Fruit fly (Drosophila melanogaster): Measurements from ENCODE around the gene CG3108.
A peak's percentile ranks its signal among the peaks of the same experiment; 100 is the strongest.

CG3108 gene

DNA sequence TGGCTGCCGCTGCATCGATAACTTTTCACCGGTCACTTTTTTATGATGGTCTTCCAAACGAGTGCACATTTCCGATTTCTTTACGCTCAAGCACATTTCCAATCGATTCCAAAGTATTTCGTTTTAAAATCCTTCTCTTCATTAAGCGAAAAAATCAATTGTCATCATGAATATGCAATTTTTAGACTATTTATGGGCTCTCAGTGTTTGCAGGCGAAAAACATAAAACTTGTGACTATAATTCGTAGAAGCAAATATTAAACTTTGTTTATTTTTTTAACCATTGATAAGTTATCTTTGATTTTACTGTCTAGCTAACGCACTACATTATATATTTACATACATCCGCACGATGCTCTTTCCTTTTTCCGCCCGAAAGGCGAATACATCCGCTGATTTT lies 27.2 kb upstream of the CG3108 start, which contains the start of gene Prosbeta2R1:
Gene Prosbeta2R1, plus strand, starts transcription at position 301 of the 400 bp plus-strand sequence.
- TF ChIP-seq lov (optimal IDR thresholded peaks at IDR 0.05) (no peak), lov (GFP tag; IDR thresholded peaks at IDR 0.05) (no peak), zfh2 (GFP tag; optimal IDR thresholded peaks at IDR 0.05) (no peak)

DNA sequence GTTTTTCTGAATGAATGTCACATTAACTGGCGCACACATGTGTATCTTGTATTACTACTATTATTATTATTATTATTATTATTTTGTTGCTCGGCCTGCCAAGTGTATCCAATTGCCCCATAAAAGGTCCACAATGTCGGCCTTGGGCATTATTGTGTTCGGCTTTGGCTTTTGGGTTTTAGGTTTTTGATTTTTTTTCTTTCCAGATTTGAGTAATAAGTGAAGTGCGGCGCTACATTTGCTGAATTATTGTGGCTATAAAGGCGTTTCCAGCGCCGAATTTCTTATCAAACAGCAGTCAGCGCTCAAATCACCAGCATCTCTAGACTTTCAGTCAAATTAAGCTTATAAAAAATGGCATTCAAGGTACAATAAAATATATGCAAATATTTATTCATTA lies 23.0 kb upstream of the CG3108 start, which contains the start of gene Cpr5C:
Gene Cpr5C, plus strand, starts transcription at position 301 of the 400 bp plus-strand sequence.
- no peak for TF ChIP-seq Blimp-1 (GFP tag; optimal IDR thresholded peaks at IDR 0.05)
- TF ChIP-seq CG12219 (GFP tag; optimal IDR thresholded peaks at IDR 0.05) = no peak
- no peak for TF ChIP-seq GATAe (GFP tag; conservative IDR thresholded peaks at IDR 0.05)
- no peak for TF ChIP-seq gro (GFP tag; optimal IDR thresholded peaks at IDR 0.05)
- TF ChIP-seq Abd-B (GFP tag; optimal IDR thresholded peaks at IDR 0.05) = no peak
- TF ChIP-seq CG9932 (GFP tag; IDR thresholded peaks at IDR 0.05) = no peak
- TF ChIP-seq B-H1 (GFP tag; IDR thresholded peaks at IDR 0.05) = no peak
- TF ChIP-seq wek (GFP tag; optimal IDR thresholded peaks at IDR 0.05) = no peak
- TF ChIP-seq CG12391 (tag; optimal IDR thresholded peaks at IDR 0.05) = no peak
- no peak for TF ChIP-seq mam (GFP tag; optimal IDR thresholded peaks at IDR 0.05)
- no peak for TF ChIP-seq so (GFP tag; IDR thresholded peaks at IDR 0.05)
- TF ChIP-seq CG4820 (GFP tag; optimal IDR thresholded peaks at IDR 0.05) = no peak

DNA sequence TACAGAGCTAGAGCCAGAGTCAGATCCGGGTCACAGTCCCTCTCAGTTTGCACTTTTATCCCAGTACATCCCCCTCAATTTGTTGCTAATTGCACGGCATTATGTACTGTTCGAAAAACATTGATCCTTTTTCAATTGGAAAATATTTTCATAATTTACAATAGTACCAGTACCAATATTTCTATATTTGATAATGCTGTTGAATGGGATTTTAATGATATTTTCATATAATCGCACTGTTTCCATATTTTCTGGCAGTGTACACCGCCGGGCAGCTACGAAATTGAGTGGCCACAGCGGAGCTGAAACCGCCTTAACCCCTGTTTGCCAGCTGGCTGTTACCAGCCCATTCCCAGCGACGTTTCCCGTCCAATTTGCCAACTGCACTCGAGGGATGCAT lies 19.2 kb upstream of the CG3108 start:
- peak; percentile 5 for TF ChIP-seq CG2712 (tag; optimal IDR thresholded peaks at IDR 0.05)
- no peak for TF ChIP-seq CG13287 (GFP tag; IDR thresholded peaks at IDR 0.05; ENCODE audit: partially characterized antibody)
- TF ChIP-seq Mes4 (GFP tag; optimal IDR thresholded peaks at IDR 0.05) = no peak
- TF ChIP-seq Sox100B (GFP tag; optimal IDR thresholded peaks at IDR 0.05) = no peak
- TF ChIP-seq CG17912 (GFP tag; optimal IDR thresholded peaks at IDR 0.05) = no peak
- TF ChIP-seq sens (GFP tag) = peak; percentile 72
- TF ChIP-seq ssp (GFP tag; IDR thresholded peaks at IDR 0.05) = no peak
- no peak for TF ChIP-seq zen (tag; optimal IDR thresholded peaks at IDR 0.05)
- TF ChIP-seq pum (GFP tag; optimal IDR thresholded peaks at IDR 0.05) = no peak
- TF ChIP-seq CG8281 (tag; optimal IDR thresholded peaks at IDR 0.05) = no peak
- no peak for TF ChIP-seq CG16813 (GFP tag; IDR thresholded peaks at IDR 0.05; ENCODE audit: partially characterized antibody)
- TF ChIP-seq CG17385 (GFP tag; optimal IDR thresholded peaks at IDR 0.05) = no peak
- no peak for TF ChIP-seq CG11504 (tag; optimal IDR thresholded peaks at IDR 0.05)
- TF ChIP-seq CG13296 (GFP tag; optimal IDR thresholded peaks at IDR 0.05) = no peak
- no peak for TF ChIP-seq Usf (GFP tag; optimal IDR thresholded peaks at IDR 0.05)
- TF ChIP-seq prd (optimal IDR thresholded peaks at IDR 0.05) = no peak
- TF ChIP-seq prd (GFP tag; IDR thresholded peaks at IDR 0.05) = peak; percentile 13; the same call in 1 of the 3 replicates
- TF ChIP-seq Lhr (GFP tag; optimal IDR thresholded peaks at IDR 0.05) = no peak
- 0 out of 3 replicates have a peak, but pooled peaks have one; percentile 20 for TF ChIP-seq zfh1 (GFP tag; IDR thresholded peaks at IDR 0.05)
- TF ChIP-seq Neu2 (GFP tag; optimal IDR thresholded peaks at IDR 0.05; ENCODE audit: borderline replicate concordance) = no peak
- peak; percentile 15; the same call in 1 of the 2 replicates for TF ChIP-seq Xrp1 (GFP tag; IDR thresholded peaks at IDR 0.05)
- TF ChIP-seq CG33213 (GFP tag; optimal IDR thresholded peaks at IDR 0.05) = no peak
- no peak for TF ChIP-seq CG4730 (GFP tag; IDR thresholded peaks at IDR 0.05)
- TF ChIP-seq CG2875 (GFP tag; optimal IDR thresholded peaks at IDR 0.05) = no peak
- no peak for TF ChIP-seq BtbVII (GFP tag; optimal IDR thresholded peaks at IDR 0.05)

Measured in whole organism, embryonic.